Worm (Caenorhabditis elegans): ENCODE data around the gene R13D11.4.

DNA sequence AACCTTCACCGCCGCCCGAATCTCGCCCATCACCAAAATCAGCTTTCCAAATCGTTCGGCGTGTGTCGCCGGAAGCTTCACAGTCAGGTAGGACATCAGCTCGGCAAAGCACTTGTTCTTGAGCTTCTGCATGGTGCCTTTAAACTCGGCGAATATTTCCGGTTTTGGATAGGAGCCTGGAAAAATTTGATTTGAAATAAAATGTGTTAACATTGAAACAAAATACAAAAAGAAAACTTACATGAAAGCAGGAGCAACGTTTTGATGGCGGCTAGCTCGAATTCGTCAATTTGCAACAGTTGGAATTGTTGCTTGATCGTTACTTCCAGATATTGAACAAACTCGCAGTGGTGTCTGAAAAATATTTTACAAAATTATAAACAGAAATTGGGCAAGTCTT is 7.9 kb upstream of the R13D11.4 start:
- TF ChIP-seq ceh-13 (GFP tag; optimal IDR thresholded peaks at IDR 0.05): no peak
- TF ChIP-seq scrt-1 (GFP tag; IDR thresholded peaks at IDR 0.05): no peak
- TF ChIP-seq ama-1 (optimal IDR thresholded peaks at IDR 0.05): no peak
- TF ChIP-seq tra-4 (tag; optimal IDR thresholded peaks at IDR 0.05): no peak
- no peak for TF ChIP-seq ets-7 (tag; optimal IDR thresholded peaks at IDR 0.05)
